Worm (Caenorhabditis elegans): ENCODE results near the gene K08D9.2.

The K08D9.2 gene

DNA sequence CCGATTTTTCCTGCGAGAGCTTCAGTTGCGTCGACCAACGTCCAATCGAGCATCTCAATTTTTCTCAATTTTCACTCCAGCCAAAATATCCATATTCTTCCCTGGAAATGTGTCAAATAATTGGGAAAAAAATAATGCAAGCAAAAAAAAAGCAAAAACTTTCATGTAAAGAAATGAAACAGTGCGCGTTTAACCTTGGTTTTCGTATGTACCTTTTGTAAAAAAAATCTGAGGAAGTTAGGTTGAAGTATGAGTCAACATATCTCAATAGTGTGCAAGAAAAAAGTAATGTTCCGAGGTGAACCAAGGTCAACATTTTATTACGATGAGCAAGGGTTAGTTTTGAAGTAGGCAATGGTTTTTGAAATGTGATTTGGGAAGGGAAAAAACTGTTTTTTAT is 22.7 kb downstream of the K08D9.2 start, which contains the start of gene T28A11.13:
Gene T28A11.13 (minus strand): TSS at position 101 of the 400 bp plus-strand sequence.
- TF ChIP-seq Y56A3A.18 (GFP tag; IDR thresholded peaks at IDR 0.05) (no peak), B0336.3 (GFP tag; IDR thresholded peaks at IDR 0.05) (no peak), madf-8 (GFP tag; conservative IDR thresholded peaks at IDR 0.05) (no peak), egrh-3 (GFP tag; IDR thresholded peaks at IDR 0.05) (no peak), B0261.1 (tag; optimal IDR thresholded peaks at IDR 0.05) (no peak), ztf-26 (tag; optimal IDR thresholded peaks at IDR 0.05) (no peak), T07F8.4 (tag; optimal IDR thresholded peaks at IDR 0.05) (no peak), aptf-2 (GFP tag; conservative IDR thresholded peaks at IDR 0.05) (no peak), ceh-40 (GFP tag; IDR thresholded peaks at IDR 0.05) (no peak), ztf-18 (tag; optimal IDR thresholded peaks at IDR 0.05) (no peak)

- TF ChIP-seq mel-28 (tag; optimal IDR thresholded peaks at IDR 0.05; ENCODE audit: borderline replicate concordance) (no peak), zim-3 (tag; optimal IDR thresholded peaks at IDR 0.05) (no peak), ets-4 (GFP tag; optimal IDR thresholded peaks at IDR 0.05) (no peak), B0336.3 (GFP tag; IDR thresholded peaks at IDR 0.05) (no peak), nfyb-1 (GFP tag; IDR thresholded peaks at IDR 0.05) (no peak), dpl-1 (GFP tag; optimal IDR thresholded peaks at IDR 0.05) (no peak), ceh-100 (GFP tag; IDR thresholded peaks at IDR 0.05) (no peak), lin-26 (GFP tag; IDR thresholded peaks at IDR 0.05) (no peak), F57C9.4 (tag; optimal IDR thresholded peaks at IDR 0.05) (no peak), hmg-20 (GFP tag; IDR thresholded peaks at IDR 0.05) (no peak), K11D2.4 (GFP tag; IDR thresholded peaks at IDR 0.05) (no peak), cebp-1 (GFP tag; IDR thresholded peaks at IDR 0.05) (no peak), cebp-1 (tag; optimal IDR thresholded peaks at IDR 0.05) (no peak), snpc-4 (GFP tag; optimal IDR thresholded peaks at IDR 0.05) (no peak), snpc-4 (tag; optimal IDR thresholded peaks at IDR 0.05) (no peak), ekl-4 (GFP tag; IDR thresholded peaks at IDR 0.05) (no peak), chd-7 (tag; optimal IDR thresholded peaks at IDR 0.05) (no peak)
Measured at ce11 chrV:3256051-3256450, 28.6 kb downstream of the K08D9.2 start, which contains the start of gene srt-63. TSS of gene srt-63 (minus strand) at chrV:3256151.

DNA sequence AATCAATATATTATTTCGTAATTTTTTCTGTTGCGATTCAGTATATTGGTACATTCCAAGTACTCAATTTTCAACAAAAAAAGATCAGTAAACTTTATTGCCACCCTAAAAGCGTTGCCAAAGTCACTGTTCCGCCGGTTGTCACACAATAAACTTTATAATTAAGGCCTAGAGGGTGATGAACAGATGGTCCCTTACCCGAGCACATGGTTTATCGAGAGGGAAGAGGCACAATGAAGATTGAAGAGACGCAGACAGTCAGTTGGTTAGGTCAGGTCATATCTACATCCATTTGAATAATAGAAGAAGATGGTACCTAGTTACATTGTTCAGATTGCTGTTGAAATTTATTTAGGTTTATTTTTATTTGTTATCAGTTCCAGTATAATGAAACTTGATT is 29.3 kb downstream of the K08D9.2 start:
- TF ChIP-seq ztf-25 (GFP tag; IDR thresholded peaks at IDR 0.05) (no peak), hmg-1.2 (GFP tag; IDR thresholded peaks at IDR 0.05) (peak; percentile 50; the same call in 1 of the 2 replicates)

DNA sequence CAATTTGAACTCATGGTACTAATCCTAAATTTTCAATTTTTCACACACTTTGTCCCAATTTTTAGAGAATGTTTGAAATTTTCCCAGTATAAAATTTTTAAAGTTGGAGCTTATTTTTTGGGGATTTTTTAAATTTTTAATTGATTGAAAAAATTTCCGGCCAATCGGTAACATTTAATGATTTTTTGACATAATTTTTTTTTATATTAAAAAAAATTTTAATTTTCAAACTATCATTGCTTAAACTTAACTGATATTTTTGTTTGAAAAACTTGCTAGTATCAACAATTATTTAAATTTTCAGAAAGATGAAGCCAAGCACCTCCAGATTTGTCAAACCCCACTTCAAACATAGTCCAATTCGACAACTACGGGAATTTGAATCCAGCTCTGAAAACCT is 29.8 kb downstream of the K08D9.2 start, which contains the start of gene T28A11.22:
Gene T28A11.22 (plus strand): TSS at position 301 of the 400 bp plus-strand sequence.
- TF ChIP-seq lsl-1 (GFP tag; optimal IDR thresholded peaks at IDR 0.05), result no peak
- no peak for TF ChIP-seq hmg-20 (GFP tag; IDR thresholded peaks at IDR 0.05)
- no peak for TF ChIP-seq C17E4.6 (GFP tag; IDR thresholded peaks at IDR 0.05)
- no peak for TF ChIP-seq ceh-100 (GFP tag; IDR thresholded peaks at IDR 0.05)
- TF ChIP-seq ceh-27 (GFP tag; optimal IDR thresholded peaks at IDR 0.05), result no peak
- TF ChIP-seq B0336.3 (GFP tag; IDR thresholded peaks at IDR 0.05), result no peak
- no peak for TF ChIP-seq bed-2 (GFP tag; IDR thresholded peaks at IDR 0.05)
- no peak for TF ChIP-seq nhr-90 (tag; optimal IDR thresholded peaks at IDR 0.05)
- no peak for TF ChIP-seq atf-7 (tag; optimal IDR thresholded peaks at IDR 0.05)
- TF ChIP-seq attf-3 (GFP tag; conservative IDR thresholded peaks at IDR 0.05), result no peak
- no peak for TF ChIP-seq ZK185.1 (tag; optimal IDR thresholded peaks at IDR 0.05; ENCODE audit: poor library complexity, severe bottlenecking)
- TF ChIP-seq lir-1 (GFP tag; conservative IDR thresholded peaks at IDR 0.05), result no peak
- no peak for TF ChIP-seq let-526 (GFP tag; IDR thresholded peaks at IDR 0.05)
- TF ChIP-seq snpc-1.3 (tag; optimal IDR thresholded peaks at IDR 0.05; ENCODE audit: insufficient read depth), result no peak
- TF ChIP-seq ceh-79 (tag; optimal IDR thresholded peaks at IDR 0.05), result no peak
- no peak for TF ChIP-seq cebp-2 (GFP tag; IDR thresholded peaks at IDR 0.05)

All from whole organism, young adult.